Worm (Caenorhabditis elegans) whole organism, L2 larva: Measurements from ENCODE around the gene srd-29.

Source experiments
- C34F6.9 ChIP-seq: fragments of 150-350 bp; optimal IDR thresholded peaks from 2 replicates; lab custom pipeline; 2014; ENCODE audit warnings: missing biosample characterization, missing genetic modification characterization
- F13H6.1 ChIP-seq: sonication (generic microtip); optimal IDR thresholded peaks from 2 replicates; lab custom pipeline; 2016; ENCODE audit warnings: missing genetic modification characterization, missing compliant biosample characterization
- R02D3.7 ChIP-seq: fragments of 150-350 bp; optimal IDR thresholded peaks from 2 replicates; lab custom pipeline; 2014; ENCODE audit warnings: missing biosample characterization, missing genetic modification characterization
- Y55F3AM.14 ChIP-seq: fragments of 200-800 bp; sonication (Bioruptor generic); optimal IDR thresholded peaks from 2 replicates; lab custom pipeline; 2018; ENCODE audit warnings: mild to moderate bottlenecking, missing genetic modification characterization, missing compliant biosample characterization
- alr-1 ChIP-seq: fragments of 150-350 bp; optimal IDR thresholded peaks from 2 replicates; lab custom pipeline; 2014; ENCODE audit warnings: missing biosample characterization, missing genetic modification characterization
- blmp-1 ChIP-seq: sonication (generic microtip); optimal IDR thresholded peaks from 2 replicates; lab custom pipeline; 2017; ENCODE audit warnings: missing genetic modification characterization, mild to moderate bottlenecking, missing compliant biosample characterization, antibody characterized with exemption, moderate library complexity; ENCODE audit not compliant: insufficient read depth
- ceh-82 ChIP-seq: fragments of 150-350 bp; optimal IDR thresholded peaks from 2 replicates; lab custom pipeline; 2014; ENCODE audit warnings: missing biosample characterization, missing genetic modification characterization
- crh-2 ChIP-seq: sonication (generic microtip); optimal IDR thresholded peaks from 2 replicates; lab custom pipeline; 2017; ENCODE audit warnings: missing biosample characterization, missing genetic modification characterization
- dmd-4 ChIP-seq: sonication (generic microtip); optimal IDR thresholded peaks from 2 replicates; lab custom pipeline; 2017; ENCODE audit warnings: missing biosample characterization, missing genetic modification characterization
- egl-27 ChIP-seq: sonication (generic microtip); optimal IDR thresholded peaks from 3 replicates; lab custom pipeline; 2017; ENCODE audit warnings: missing biosample characterization, missing genetic modification reagents, missing genetic modification characterization
- elt-1 ChIP-seq: fragments of 150-350 bp; optimal IDR thresholded peaks from 2 replicates; lab custom pipeline; 2014; ENCODE audit warnings: missing biosample characterization, missing genetic modification characterization
- elt-3 ChIP-seq: sonication (generic microtip); optimal IDR thresholded peaks from 2 replicates; lab custom pipeline; 2017; ENCODE audit warnings: missing biosample characterization, missing genetic modification characterization
- gmeb-1 ChIP-seq: fragments of 150-350 bp; optimal IDR thresholded peaks from 2 replicates; lab custom pipeline; 2014; ENCODE audit warnings: missing biosample characterization, missing genetic modification characterization
- lin-11 ChIP-seq: fragments of 150-350 bp; sonication (generic microtip); optimal IDR thresholded peaks from 2 replicates; lab custom pipeline; 2014; ENCODE audit warnings: missing biosample characterization, missing genetic modification characterization, inconsistent platforms, mixed read lengths
- lin-13 ChIP-seq: fragments of 150-350 bp; optimal IDR thresholded peaks from 2 replicates; lab custom pipeline; 2014; ENCODE audit warnings: missing biosample characterization, missing genetic modification reagents, missing genetic modification characterization
- lin-39 ChIP-seq: fragments of 150-350 bp; optimal IDR thresholded peaks from 2 replicates; lab custom pipeline; 2014; ENCODE audit warnings: missing biosample characterization, missing genetic modification reagents, missing genetic modification characterization
- lsy-2 ChIP-seq, 2 experiments: fragments of 150-350 bp in 1 of 2; sonication (generic microtip) in 1 of 2; optimal IDR thresholded peaks; 2 replicates each; lab custom pipeline; 2014 to 2017; ENCODE audit warnings: missing biosample characterization in 2 of 2, missing genetic modification characterization in 2 of 2
- mab-5 ChIP-seq: fragments of 150-350 bp; optimal IDR thresholded peaks from 2 replicates; lab custom pipeline; 2014; ENCODE audit warnings: missing biosample characterization, missing genetic modification characterization
- mbf-1 ChIP-seq: sonication (generic microtip); optimal IDR thresholded peaks from 2 replicates; lab custom pipeline; 2017; ENCODE audit warnings: missing biosample characterization, missing genetic modification characterization
- mdl-1 ChIP-seq, 2 experiments: fragments of 150-350 bp in 1 of 2; sonication (generic microtip) in 1 of 2; optimal IDR thresholded peaks; 2 replicates each; lab custom pipeline; 2017; ENCODE audit warnings: missing biosample characterization in 2 of 2, missing genetic modification characterization in 2 of 2
- nhr-10 ChIP-seq: sonication (generic microtip); optimal IDR thresholded peaks from 2 replicates; lab custom pipeline; 2017; ENCODE audit warnings: missing biosample characterization, missing genetic modification characterization
- nhr-11 ChIP-seq: fragments of 150-350 bp; optimal IDR thresholded peaks from 2 replicates; lab custom pipeline; 2014; ENCODE audit warnings: missing biosample characterization, missing genetic modification characterization
- nhr-129 ChIP-seq: fragments of 150-350 bp; optimal IDR thresholded peaks from 2 replicates; lab custom pipeline; 2014; ENCODE audit warnings: missing biosample characterization, missing genetic modification characterization
- nhr-21 ChIP-seq: fragments of 150-350 bp; optimal IDR thresholded peaks from 2 replicates; lab custom pipeline; 2014; ENCODE audit warnings: missing biosample characterization, missing genetic modification characterization
- nhr-23 ChIP-seq: fragments of 150-350 bp; optimal IDR thresholded peaks from 2 replicates; lab custom pipeline; 2014; ENCODE audit warnings: missing biosample characterization, missing genetic modification reagents, missing genetic modification characterization
- nhr-237 ChIP-seq: fragments of 150-350 bp; optimal IDR thresholded peaks from 2 replicates; lab custom pipeline; 2014; ENCODE audit warnings: missing biosample characterization, missing genetic modification characterization
- nhr-6 ChIP-seq: fragments of 150-350 bp; optimal IDR thresholded peaks from 2 replicates; lab custom pipeline; 2014; ENCODE audit warnings: missing biosample characterization, missing genetic modification characterization
- nhr-77 ChIP-seq: fragments of 150-350 bp; optimal IDR thresholded peaks from 2 replicates; lab custom pipeline; 2014; ENCODE audit warnings: missing biosample characterization, missing genetic modification characterization
- sem-4 ChIP-seq: fragments of 150-350 bp; optimal IDR thresholded peaks from 2 replicates; lab custom pipeline; 2014; ENCODE audit warnings: missing biosample characterization, missing genetic modification reagents, missing genetic modification characterization
- sma-3 ChIP-seq: sonication (generic microtip); optimal IDR thresholded peaks from 2 replicates; lab custom pipeline; 2016; ENCODE audit warnings: missing genetic modification reagents, missing genetic modification characterization, missing compliant biosample characterization
- sma-9 ChIP-seq, 2 experiments: fragments of 150-350 bp in 1 of 2; sonication (generic microtip) in 1 of 2; optimal IDR thresholded peaks; 2 replicates each; lab custom pipeline; 2014 to 2016; ENCODE audit warnings: missing genetic modification characterization in 2 of 2, mild to moderate bottlenecking in 1 of 2, missing biosample characterization in 1 of 2, missing compliant biosample characterization in 1 of 2, missing genetic modification reagents in 1 of 2, moderate library complexity in 1 of 2
- snpc-4 ChIP-seq: fragments of 150-350 bp; optimal IDR thresholded peaks from 2 replicates; lab custom pipeline; 2014; ENCODE audit warnings: missing biosample characterization, missing genetic modification characterization
- unc-39 ChIP-seq: fragments of 150-350 bp; optimal IDR thresholded peaks from 2 replicates; lab custom pipeline; 2014; ENCODE audit warnings: missing biosample characterization, missing genetic modification characterization
- unc-55 ChIP-seq: fragments of 150-350 bp; sonication (generic microtip); optimal IDR thresholded peaks from 3 replicates; lab custom pipeline; 2014; ENCODE audit warnings: missing biosample characterization, missing genetic modification reagents, missing genetic modification characterization
- unc-62 ChIP-seq: fragments of 150-350 bp; optimal IDR thresholded peaks from 2 replicates; lab custom pipeline; 2014; ENCODE audit warnings: missing biosample characterization, missing genetic modification reagents, missing genetic modification characterization
- zag-1 ChIP-seq: fragments of 150-350 bp; optimal IDR thresholded peaks from 2 replicates; lab custom pipeline; 2014; ENCODE audit warnings: missing biosample characterization, missing genetic modification characterization
- ztf-1 ChIP-seq: fragments of 200-800 bp; sonication (Bioruptor generic); conservative IDR thresholded peaks from 2 replicates; pipeline ENCODE4 v1.3.6; 2022; ENCODE audit warnings: missing genetic modification characterization, missing compliant biosample characterization
- ztf-11 ChIP-seq: sonication (generic microtip); optimal IDR thresholded peaks from 2 replicates; lab custom pipeline; 2017; ENCODE audit warnings: missing biosample characterization, missing genetic modification characterization
- ztf-4 ChIP-seq: fragments of 150-350 bp; optimal IDR thresholded peaks from 2 replicates; lab custom pipeline; 2014; ENCODE audit warnings: missing biosample characterization, missing genetic modification characterization

srd-29 gene

DNA sequence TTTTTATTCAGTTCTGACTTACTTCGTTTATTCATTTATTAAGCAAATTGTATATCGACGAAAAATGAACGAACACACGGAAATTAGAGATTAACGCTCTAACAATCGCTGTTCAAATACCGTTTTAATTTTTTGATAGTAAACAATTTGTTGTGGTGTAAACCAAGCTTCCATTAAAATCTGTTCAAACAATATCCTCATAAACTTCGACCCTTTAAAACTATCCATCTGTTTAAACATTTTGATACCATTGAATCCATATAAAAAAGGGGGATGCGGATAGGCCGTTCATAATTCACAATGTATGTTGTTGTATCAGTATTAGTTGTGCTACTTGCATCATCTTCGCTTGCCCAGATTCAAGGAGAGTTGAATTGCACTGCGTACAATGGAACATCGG, 9.0 kb upstream of the srd-29 start, which contains the start of gene F07C4.6:
Gene F07C4.6 (plus strand): TSS at position 301 of the 400 bp plus-strand sequence.
- TF ChIP-seq nhr-77 (tag; lab: Kevin White, UChicago) (no peak), mab-5 (tag; lab: Kevin White, UChicago) (no peak), nhr-23 (no peak), zag-1 (no peak), gmeb-1 (no peak), nhr-21 (tag; lab: Kevin White, UChicago) (peak; percentile 24)
- TF ChIP-seq, all 48 proteins: peak for 1

- TF ChIP-seq elt-3 (tag; lab: Kevin White, UChicago) (no peak), mbf-1 (no peak), sma-3 (GFP tag; lab: Kevin White, UChicago) (no peak), lin-13 (GFP tag; lab: Kevin White, UChicago) (no peak), nhr-23 (no peak), snpc-4 (tag; lab: Kevin White, UChicago) (no peak), R02D3.7 (tag; lab: Kevin White, UChicago) (no peak), nhr-129 (no peak), crh-2 (no peak), alr-1 (tag; lab: Kevin White, UChicago) (no peak), blmp-1 (tag; lab: Kevin White, UChicago) (no peak), unc-55 (GFP tag; lab: Kevin White, UChicago) (no peak), ceh-82 (tag; lab: Kevin White, UChicago) (no peak), lsy-2 (tag; optimal IDR thresholded peaks at IDR 0.05; lab: Kevin White, UChicago) (no peak), dmd-4 (no peak), unc-62 (GFP tag; lab: Kevin White, UChicago) (no peak), mdl-1 (tag; optimal IDR thresholded peaks at IDR 0.05; lab: Kevin White, UChicago) (no peak), Y55F3AM.14 (GFP tag; lab: Kevin White, UChicago) (no peak), nhr-11 (tag; lab: Kevin White, UChicago) (no peak), lin-11 (no peak)
These were observed 6.1 kb upstream of the srd-29 start, which contains the start of gene srd-30 for ce11 chrV:7629504-7629903. srd-30 (plus strand) TSS chrV:7629804.

- TF ChIP-seq unc-39 (no peak), gmeb-1 (no peak), lsy-2 (tag; optimal IDR thresholded peaks at IDR 0.05; lab: Kevin White, UChicago) (no peak), egl-27 (tag; lab: Kevin White, UChicago) (no peak), ztf-1 (GFP tag; lab: Robert Waterston, UW) (no peak), elt-3 (tag; lab: Kevin White, UChicago) (no peak), R02D3.7 (tag; lab: Kevin White, UChicago) (no peak), mdl-1 (tag; optimal IDR thresholded peaks at IDR 0.05; lab: Kevin White, UChicago) (no peak), snpc-4 (tag; lab: Kevin White, UChicago) (no peak), lin-13 (GFP tag; lab: Kevin White, UChicago) (no peak), nhr-77 (tag; lab: Kevin White, UChicago) (no peak), nhr-129 (no peak), sem-4 (tag; lab: Kevin White, UChicago) (no peak), elt-1 (tag; lab: Kevin White, UChicago) (no peak)
These were observed 3.8 kb upstream of the srd-29 start, which contains the start of gene srd-25 for ce11 chrV:7631732-7632131. srd-25 (plus strand) TSS chrV:7632032.

DNA sequence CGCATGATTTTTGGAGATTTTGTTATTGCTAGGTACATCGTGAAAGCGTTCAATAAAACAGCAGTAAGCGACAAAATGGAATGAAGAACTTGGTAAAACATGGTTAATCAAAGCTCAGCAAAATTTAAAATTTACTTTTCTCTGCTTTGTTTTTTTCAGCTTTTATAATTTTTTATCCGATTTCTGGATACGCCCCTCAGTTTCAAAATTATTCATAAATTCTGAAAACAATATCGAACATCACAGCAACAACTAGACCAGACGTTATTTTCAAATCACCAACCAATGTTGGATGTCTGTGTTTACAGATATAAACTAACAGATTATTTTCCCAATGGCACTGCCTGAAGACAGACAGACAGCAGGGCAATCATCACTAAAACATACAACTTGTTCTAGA, 912 bp upstream of the srd-29 start, which contains the start of gene srd-31:
Gene srd-31 (minus strand): TSS at position 101 of the 400 bp plus-strand sequence.
- no peak for TF ChIP-seq unc-39
- no peak for TF ChIP-seq ztf-1 (GFP tag; lab: Robert Waterston, UW)
- no peak for TF ChIP-seq lin-39 (tag; lab: Kevin White, UChicago)
- no peak for TF ChIP-seq C34F6.9 (tag; lab: Kevin White, UChicago)

- TF ChIP-seq ztf-4 (tag; lab: Kevin White, UChicago) (no peak), nhr-6 (tag; lab: Kevin White, UChicago) (no peak), elt-1 (tag; lab: Kevin White, UChicago) (no peak), ceh-82 (tag; lab: Kevin White, UChicago) (no peak), nhr-10 (tag; lab: Kevin White, UChicago) (no peak), lin-11 (no peak), R02D3.7 (tag; lab: Kevin White, UChicago) (no peak), gmeb-1 (no peak), nhr-11 (tag; lab: Kevin White, UChicago) (no peak), alr-1 (tag; lab: Kevin White, UChicago) (no peak), ztf-1 (GFP tag; lab: Robert Waterston, UW) (no peak), nhr-21 (tag; lab: Kevin White, UChicago) (no peak), F13H6.1 (tag; lab: Kevin White, UChicago) (no peak), nhr-237 (tag; lab: Kevin White, UChicago) (no peak), sma-3 (GFP tag; lab: Kevin White, UChicago) (no peak), ztf-11 (no peak), sma-9 (GFP tag; optimal IDR thresholded peaks at IDR 0.05; lab: Kevin White, UChicago) (no peak), sma-9 (tag; optimal IDR thresholded peaks at IDR 0.05; lab: Kevin White, UChicago) (no peak)
These were observed 2.2 kb downstream of the srd-29 start, which contains the start of gene clec-45 for ce11 chrV:7637801-7638200. clec-45 (plus strand) TSS chrV:7638101.
